Worm (Caenorhabditis elegans): ENCODE data around the gene T04F8.2.

Gene T04F8.2

ce11 chrX:11605766-11606490 is 50.4 kb downstream of the T04F8.2 start (continued):
- TF ChIP-seq egl-43 (GFP tag; IDR thresholded peaks at IDR 0.05) (no peak; the same call in none of the 2 replicates), ZK546.5 (tag; optimal IDR thresholded peaks at IDR 0.05) (peak; percentile 8 to 79), nhr-25 (tag; optimal IDR thresholded peaks at IDR 0.05; ENCODE audit: borderline replicate concordance, insufficient read depth) (peak; percentile 94), Y5F2A.4 (GFP tag; optimal IDR thresholded peaks at IDR 0.05) (peak; percentile 54), ama-1 (optimal IDR thresholded peaks at IDR 0.05) (no peak), ztf-7 (tag; optimal IDR thresholded peaks at IDR 0.05) (no peak), zfp-3 (GFP tag; conservative IDR thresholded peaks at IDR 0.05) (peak; percentile 93), zip-11 (GFP tag; IDR thresholded peaks at IDR 0.05) (no peak), rbr-2 (tag; optimal IDR thresholded peaks at IDR 0.05) (peak; percentile 97), nhr-6 (tag; optimal IDR thresholded peaks at IDR 0.05) (peak; percentile 84), ZK337.2 (GFP tag; IDR thresholded peaks at IDR 0.05) (no peak), unc-130 (GFP tag; optimal IDR thresholded peaks at IDR 0.05) (no peak), mxl-3 (GFP tag; optimal IDR thresholded peaks at IDR 0.05) (peak; percentile 32), hmg-1.1 (GFP tag; IDR thresholded peaks at IDR 0.05) (peak; percentile 91), mdl-1 (tag; optimal IDR thresholded peaks at IDR 0.05) (peak; percentile 67 to 81)

- TF ChIP-seq daf-8 (GFP tag; IDR thresholded peaks at IDR 0.05) = no peak
- TF ChIP-seq ZK337.2 (GFP tag; IDR thresholded peaks at IDR 0.05) = no peak
- TF ChIP-seq nhr-25 (tag; optimal IDR thresholded peaks at IDR 0.05; ENCODE audit: borderline replicate concordance, insufficient read depth) = no peak
- TF ChIP-seq spr-1 (tag; optimal IDR thresholded peaks at IDR 0.05) = no peak
- TF ChIP-seq fkh-10 (GFP tag; optimal IDR thresholded peaks at IDR 0.05) = no peak
- no peak for TF ChIP-seq egl-43 (GFP tag; IDR thresholded peaks at IDR 0.05)
- TF ChIP-seq sdz-12 (GFP tag; optimal IDR thresholded peaks at IDR 0.05) = no peak
- TF ChIP-seq attf-4 (tag; optimal IDR thresholded peaks at IDR 0.05) = no peak
- TF ChIP-seq set-16 (GFP tag; IDR thresholded peaks at IDR 0.05) = no peak
- TF ChIP-seq nhr-77 (tag; optimal IDR thresholded peaks at IDR 0.05) = no peak
- TF ChIP-seq fos-1 (tag; optimal IDR thresholded peaks at IDR 0.05) = no peak
- TF ChIP-seq ZK546.5 (tag; optimal IDR thresholded peaks at IDR 0.05) = no peak
- no peak for TF ChIP-seq daf-12 (tag; optimal IDR thresholded peaks at IDR 0.05)
- TF ChIP-seq D1046.2 (GFP tag; IDR thresholded peaks at IDR 0.05) = no peak
- peak; percentile 2 for TF ChIP-seq ztf-7 (tag; optimal IDR thresholded peaks at IDR 0.05)
- no peak for TF ChIP-seq madf-9 (GFP tag; conservative IDR thresholded peaks at IDR 0.05)
- TF ChIP-seq ama-1 (optimal IDR thresholded peaks at IDR 0.05) = peak; percentile 81
- no peak for TF ChIP-seq zip-11 (GFP tag; IDR thresholded peaks at IDR 0.05)
- peak; percentile 27 for TF ChIP-seq nhr-6 (tag; optimal IDR thresholded peaks at IDR 0.05)
- no peak for TF ChIP-seq cey-2 (tag; optimal IDR thresholded peaks at IDR 0.05; ENCODE audit: borderline replicate concordance, insufficient read depth)
- no peak for TF ChIP-seq pha-4 (GFP tag; IDR thresholded peaks at IDR 0.05)
- no peak for TF ChIP-seq pha-4 (tag; optimal IDR thresholded peaks at IDR 0.05)
- TF ChIP-seq lin-38 (GFP tag; IDR thresholded peaks at IDR 0.05) = no peak
- TF ChIP-seq aha-1 (tag) = peak; percentile 94
- no peak for TF ChIP-seq ceh-82 (tag; optimal IDR thresholded peaks at IDR 0.05)
- no peak for TF ChIP-seq lir-3 (tag; optimal IDR thresholded peaks at IDR 0.05)
Measured at ce11 chrX:11605214-11605765, 51.1 kb downstream of the T04F8.2 start, which contains the start of gene ftt-2. Gene ftt-2, minus strand, starts transcription at chrX:11605419.
